Worm (Caenorhabditis elegans) whole organism, young adult: ENCODE measurements around the gene tag-65.
A peak's percentile ranks its signal among the peaks of the same experiment; 100 is the strongest.

Experiments used
- B0019.2 ChIP-seq: fragments of 200-800 bp; sonication (Bioruptor generic); conservative IDR thresholded peaks from 2 replicates; pipeline ENCODE4 v1.3.6; 2022; ENCODE audit warnings: missing genetic modification reagents, missing genetic modification characterization, missing compliant biosample characterization
- B0035.1 ChIP-seq: sonication (generic microtip); optimal IDR thresholded peaks from 2 replicates; lab custom pipeline; 2016; ENCODE audit warnings: missing genetic modification characterization, mild to moderate bottlenecking, missing compliant biosample characterization, missing genotype, missing genetic modification reagents
- B0336.3 ChIP-seq: fragments of 200-800 bp; sonication (Bioruptor generic); IDR thresholded peaks from 2 replicates; pipeline ENCODE4 v1.3.6; 2022; ENCODE audit warnings: missing genetic modification characterization, missing compliant biosample characterization
- D2030.7 ChIP-seq: fragments of 200-800 bp; sonication (Bioruptor generic); IDR thresholded peaks from 2 replicates; pipeline ENCODE4 v1.3.6; 2022; ENCODE audit warnings: missing genetic modification reagents, missing genetic modification characterization, missing compliant biosample characterization
- F10E7.11 ChIP-seq: sonication (generic microtip); optimal IDR thresholded peaks from 2 replicates; lab custom pipeline; 2017; ENCODE audit warnings: mild to moderate bottlenecking, missing genetic modification characterization, moderate library complexity, missing compliant biosample characterization
- F23B12.7 ChIP-seq: sonication (generic microtip); optimal IDR thresholded peaks from 2 replicates; lab custom pipeline; 2017; ENCODE audit warnings: missing genetic modification characterization, mild to moderate bottlenecking, missing compliant biosample characterization, antibody characterized with exemption, moderate library complexity; ENCODE audit not compliant: insufficient read depth
- F37B4.10 ChIP-seq: fragments of 200-800 bp; sonication (Bioruptor generic); IDR thresholded peaks from 2 replicates; pipeline ENCODE4 v1.3.6; 2022; ENCODE audit warnings: missing genetic modification characterization, missing compliant biosample characterization
- F52B5.7 ChIP-seq: sonication (generic microtip); optimal IDR thresholded peaks from 2 replicates; lab custom pipeline; 2016; ENCODE audit warnings: mild to moderate bottlenecking, missing genetic modification characterization, missing compliant biosample characterization
- F57A8.1 ChIP-seq: fragments of 200-800 bp; sonication (Bioruptor generic); optimal IDR thresholded peaks from 2 replicates; lab custom pipeline; 2018; ENCODE audit warnings: mild to moderate bottlenecking, missing genetic modification characterization, moderate library complexity, missing compliant biosample characterization
- K11D2.4 ChIP-seq: fragments of 200-800 bp; sonication (Bioruptor generic); IDR thresholded peaks from 2 replicates; pipeline ENCODE4 v1.3.6; 2022; ENCODE audit warnings: missing genetic modification reagents, missing genetic modification characterization, missing compliant biosample characterization
- K12H6.12 ChIP-seq: fragments of 200-800 bp; sonication (Bioruptor generic); optimal IDR thresholded peaks from 2 replicates; lab custom pipeline; 2018; ENCODE audit warnings: mild to moderate bottlenecking, missing genetic modification characterization, missing compliant biosample characterization
- Y53F4B.3 ChIP-seq: fragments of 200-800 bp; sonication (Bioruptor generic); IDR thresholded peaks from 2 replicates; pipeline ENCODE4 v1.3.6; 2022; ENCODE audit warnings: missing genetic modification reagents, missing genetic modification characterization, missing compliant biosample characterization
- Y95B8A.8 ChIP-seq: fragments of 200-800 bp; sonication (Bioruptor generic); IDR thresholded peaks from 2 replicates; pipeline ENCODE4 v1.3.6; 2022; ENCODE audit warnings: missing genetic modification reagents, missing genetic modification characterization, missing compliant biosample characterization
- atf-7 ChIP-seq: sonication (generic microtip); optimal IDR thresholded peaks from 2 replicates; lab custom pipeline; 2017; ENCODE audit warnings: mild to moderate bottlenecking, missing genetic modification characterization, missing compliant biosample characterization
- athp-1 ChIP-seq: sonication (generic microtip); optimal IDR thresholded peaks from 2 replicates; lab custom pipeline; 2017; ENCODE audit warnings: mild to moderate bottlenecking, missing genetic modification characterization, missing compliant biosample characterization
- bed-1 ChIP-seq: fragments of 200-800 bp; sonication (Bioruptor generic); IDR thresholded peaks from 2 replicates; pipeline ENCODE4 v1.3.6; 2022; ENCODE audit warnings: missing genetic modification reagents, missing genetic modification characterization, missing compliant biosample characterization
- cebp-2 ChIP-seq: fragments of 200-800 bp; sonication (Bioruptor generic); IDR thresholded peaks from 2 replicates; pipeline ENCODE4 v1.3.6; 2022; ENCODE audit warnings: missing genetic modification characterization, missing compliant biosample characterization
- ceh-27 ChIP-seq: fragments of 200-800 bp; sonication (Bioruptor generic); optimal IDR thresholded peaks from 2 replicates; lab custom pipeline; 2018; ENCODE audit warnings: mild to moderate bottlenecking, missing genetic modification characterization, moderate library complexity, missing compliant biosample characterization
- ceh-40 ChIP-seq: fragments of 200-800 bp; sonication (Bioruptor generic); IDR thresholded peaks from 2 replicates; pipeline ENCODE4 v1.3.6; 2022; ENCODE audit warnings: missing genetic modification characterization, missing compliant biosample characterization
- ceh-91 ChIP-seq: fragments of 200-800 bp; sonication (Bioruptor generic); IDR thresholded peaks from 2 replicates; pipeline ENCODE4 v1.3.6; 2022; ENCODE audit warnings: missing genetic modification reagents, missing genetic modification characterization, missing compliant biosample characterization
- chd-7 ChIP-seq: sonication (generic microtip); optimal IDR thresholded peaks from 2 replicates; lab custom pipeline; 2016; ENCODE audit warnings: mild to moderate bottlenecking, missing genetic modification characterization, moderate library complexity, missing compliant biosample characterization
- dox-1 ChIP-seq: fragments of 200-800 bp; sonication (Bioruptor generic); IDR thresholded peaks from 2 replicates; pipeline ENCODE4 v1.3.6; 2022; ENCODE audit warnings: missing genetic modification reagents, missing genetic modification characterization, missing compliant biosample characterization
- dpff-1 ChIP-seq: sonication (generic microtip); optimal IDR thresholded peaks from 2 replicates; lab custom pipeline; 2017; ENCODE audit warnings: mild to moderate bottlenecking, missing genetic modification characterization, missing compliant biosample characterization
- egrh-3 ChIP-seq: fragments of 200-800 bp; sonication (Bioruptor generic); IDR thresholded peaks from 2 replicates; pipeline ENCODE4 v1.3.6; 2022; ENCODE audit warnings: missing genetic modification reagents, missing genetic modification characterization, missing compliant biosample characterization
- ets-4 ChIP-seq: fragments of 200-800 bp; sonication (Bioruptor generic); optimal IDR thresholded peaks from 2 replicates; lab custom pipeline; 2018; ENCODE audit warnings: mild to moderate bottlenecking, missing genetic modification characterization, missing compliant biosample characterization
- him-1 ChIP-seq: sonication (generic microtip); optimal IDR thresholded peaks from 2 replicates; lab custom pipeline; 2016; ENCODE audit warnings: missing genotype, missing genetic modification reagents, missing genetic modification characterization, missing compliant biosample characterization
- hmg-1.2 ChIP-seq: fragments of 200-800 bp; sonication (Bioruptor generic); IDR thresholded peaks from 2 replicates; pipeline ENCODE4 v1.3.6; 2022; ENCODE audit warnings: missing genetic modification reagents, missing genetic modification characterization, missing compliant biosample characterization
- hmg-20 ChIP-seq: fragments of 200-800 bp; sonication (Bioruptor generic); IDR thresholded peaks from 2 replicates; pipeline ENCODE4 v1.3.6; 2022; ENCODE audit warnings: missing genetic modification reagents, missing genetic modification characterization, missing compliant biosample characterization
- lin-40 ChIP-seq: sonication (generic microtip); optimal IDR thresholded peaks from 2 replicates; lab custom pipeline; 2016; ENCODE audit warnings: missing genetic modification characterization, mild to moderate bottlenecking, missing compliant biosample characterization, missing genotype, missing genetic modification reagents
- lin-54 ChIP-seq: fragments of 200-800 bp; sonication (Bioruptor generic); optimal IDR thresholded peaks from 2 replicates; lab custom pipeline; 2018; ENCODE audit warnings: mild to moderate bottlenecking, missing genetic modification characterization, missing compliant biosample characterization
- lsl-1 ChIP-seq: fragments of 200-800 bp; sonication (Bioruptor generic); optimal IDR thresholded peaks from 2 replicates; lab custom pipeline; 2018; ENCODE audit warnings: mild to moderate bottlenecking, missing genetic modification characterization, moderate library complexity, missing compliant biosample characterization
- mcd-1 ChIP-seq: fragments of 200-800 bp; sonication (Bioruptor generic); IDR thresholded peaks from 2 replicates; pipeline ENCODE4 v1.3.6; 2022; ENCODE audit warnings: missing genetic modification reagents, missing genetic modification characterization, missing compliant biosample characterization
- nfyb-1 ChIP-seq: fragments of 200-800 bp; sonication (Bioruptor generic); IDR thresholded peaks from 2 replicates; pipeline ENCODE4 v1.3.6; 2022; ENCODE audit warnings: missing genetic modification reagents, missing genetic modification characterization, missing compliant biosample characterization
- nhr-27 ChIP-seq: fragments of 200-800 bp; sonication (Bioruptor generic); optimal IDR thresholded peaks from 2 replicates; lab custom pipeline; 2018; ENCODE audit warnings: mild to moderate bottlenecking, missing genetic modification characterization, moderate library complexity, missing compliant biosample characterization
- pbrm-1 ChIP-seq: fragments of 200-800 bp; sonication (Bioruptor generic); IDR thresholded peaks from 2 replicates; pipeline ENCODE4 v1.3.6; 2022; ENCODE audit warnings: missing genetic modification reagents, missing genetic modification characterization, missing compliant biosample characterization
- rcor-1 ChIP-seq: fragments of 200-800 bp; sonication (Bioruptor generic); IDR thresholded peaks from 2 replicates; pipeline ENCODE4 v1.3.6; 2022; ENCODE audit warnings: missing genetic modification reagents, missing genetic modification characterization, missing compliant biosample characterization
- repo-1 ChIP-seq: sonication (generic microtip); optimal IDR thresholded peaks from 2 replicates; lab custom pipeline; 2017; ENCODE audit warnings: mild to moderate bottlenecking, missing genetic modification characterization, missing compliant biosample characterization
- sea-2 ChIP-seq: fragments of 200-800 bp; sonication (Bioruptor generic); IDR thresholded peaks from 2 replicates; pipeline ENCODE4 v1.3.6; 2022; ENCODE audit warnings: missing genetic modification characterization, missing compliant biosample characterization
- snpc-4 ChIP-seq, 5 experiments: fragments of 150-350 bp in 1 of 5; sonication (generic microtip) in 4 of 5; optimal IDR thresholded peaks; 2 replicates each; lab custom pipeline; 2014 to 2018; ENCODE audit warnings: missing genetic modification characterization in 5 of 5, missing biosample characterization in 3 of 5, antibody characterized with exemption in 2 of 5, mild to moderate bottlenecking in 2 of 5, missing compliant biosample characterization in 2 of 5, missing genotype in 2 of 5, moderate library complexity in 2 of 5, missing genetic modification reagents in 1 of 5
- somi-1 ChIP-seq: fragments of 200-800 bp; sonication (Bioruptor generic); optimal IDR thresholded peaks from 2 replicates; lab custom pipeline; 2018; ENCODE audit warnings: mild to moderate bottlenecking, missing genetic modification characterization, missing compliant biosample characterization
- tlf-1 ChIP-seq: fragments of 200-800 bp; sonication (Bioruptor generic); optimal IDR thresholded peaks from 2 replicates; lab custom pipeline; 2018; ENCODE audit warnings: mild to moderate bottlenecking, missing genetic modification characterization, missing compliant biosample characterization
- zfh-2 ChIP-seq: fragments of 200-800 bp; sonication (Bioruptor generic); conservative IDR thresholded peaks from 2 replicates; pipeline ENCODE4 v1.3.6; 2022; ENCODE audit warnings: missing genetic modification reagents, missing genetic modification characterization, missing compliant biosample characterization
- zim-3 ChIP-seq: sonication (generic microtip); optimal IDR thresholded peaks from 2 replicates; lab custom pipeline; 2017; ENCODE audit warnings: mild to moderate bottlenecking, missing genetic modification characterization, moderate library complexity, missing compliant biosample characterization
- ztf-26 ChIP-seq: sonication (generic microtip); optimal IDR thresholded peaks from 2 replicates; lab custom pipeline; 2017; ENCODE audit warnings: missing genetic modification characterization, missing compliant biosample characterization

The tag-65 gene

ce11 chrV:13656346-13657254 lies 21.8 kb downstream of the tag-65 start (continued):
- peak; percentile 6 for TF ChIP-seq F10E7.11 (tag; lab: Kevin White, UChicago)
- TF ChIP-seq bed-1 (GFP tag; lab: Robert Waterston, UW), result no peak
- no peak for TF ChIP-seq B0019.2 (GFP tag; lab: Robert Waterston, UW)
- peak; percentile 62; the same call in 1 of the 2 replicates for TF ChIP-seq B0336.3
- peak; percentile 68 for TF ChIP-seq atf-7 (tag; lab: Kevin White, UChicago)
- TF ChIP-seq Y95B8A.8, result peak; percentile 18; the same call in 1 of the 2 replicates
- peak; percentile 44; the same call in 1 of the 2 replicates for TF ChIP-seq mcd-1
- no peak for TF ChIP-seq F23B12.7 (tag; lab: Kevin White, UChicago)

- TF ChIP-seq F37B4.10 (GFP tag; lab: Robert Waterston, UW), result no peak
- peak; percentile 29 for TF ChIP-seq lin-40
- TF ChIP-seq somi-1 (GFP tag; lab: Kevin White, UChicago), result peak; percentile 38
- peak; percentile 37 for TF ChIP-seq ztf-26 (tag; lab: Kevin White, UChicago)
- no peak for TF ChIP-seq F57A8.1 (GFP tag; lab: Kevin White, UChicago)
- no peak for TF ChIP-seq Y53F4B.3 (GFP tag; lab: Robert Waterston, UW)
- no peak for TF ChIP-seq ceh-91
- no peak for TF ChIP-seq ets-4 (GFP tag; lab: Kevin White, UChicago)
- TF ChIP-seq ceh-40 (GFP tag; lab: Robert Waterston, UW), result 0 out of 2 replicates have a peak, but pooled peaks have one; percentile 53
- TF ChIP-seq cebp-2, result 0 out of 2 replicates have a peak, but pooled peaks have one; percentile 7
- peak; percentile 32 for TF ChIP-seq lin-54
- no peak for TF ChIP-seq zim-3 (tag; lab: Kevin White, UChicago)
- TF ChIP-seq him-1, result no peak
- TF ChIP-seq rcor-1 (GFP tag; lab: Robert Waterston, UW), result 0 out of 2 replicates have a peak, but pooled peaks have one; percentile 13
- TF ChIP-seq K12H6.12 (tag; lab: Kevin White, UChicago), result peak; percentile 46
- peak; percentile 3 for TF ChIP-seq tlf-1 (GFP tag; lab: Kevin White, UChicago)
- peak; percentile 63 for TF ChIP-seq chd-7 (tag; lab: Kevin White, UChicago)
- peak; percentile 41; the same call in 1 of the 2 replicates for TF ChIP-seq dox-1 (GFP tag; lab: Robert Waterston, UW)
- TF ChIP-seq dpff-1 (tag; lab: Kevin White, UChicago), result no peak
- 0 out of 2 replicates have a peak, but pooled peaks have one; percentile 37 for TF ChIP-seq K11D2.4 (GFP tag; lab: Robert Waterston, UW)
- no peak for TF ChIP-seq F52B5.7 (tag; lab: Kevin White, UChicago)
- peak; percentile 39 for TF ChIP-seq hmg-1.2 (GFP tag; lab: Robert Waterston, UW)
- no peak for TF ChIP-seq B0035.1 (tag; lab: Kevin White, UChicago)
- peak; percentile 21 for TF ChIP-seq repo-1 (tag; lab: Kevin White, UChicago)
- no peak for TF ChIP-seq pbrm-1 (GFP tag; lab: Robert Waterston, UW)
- TF ChIP-seq ceh-27, result peak; percentile 33
- TF ChIP-seq Y95B8A.8, result no peak
- peak; percentile 79 for TF ChIP-seq egrh-3 (GFP tag; lab: Robert Waterston, UW)
- no peak for TF ChIP-seq nhr-27 (tag; lab: Kevin White, UChicago)
- no peak for TF ChIP-seq lsl-1 (GFP tag; lab: Kevin White, UChicago)
- TF ChIP-seq hmg-20 (GFP tag; lab: Robert Waterston, UW), result no peak
- no peak for TF ChIP-seq D2030.7 (GFP tag; lab: Robert Waterston, UW)
- TF ChIP-seq zfh-2 (GFP tag; lab: Robert Waterston, UW), result peak; percentile 83
- TF ChIP-seq sea-2, result no peak
- TF ChIP-seq snpc-4 (GFP tag; optimal IDR thresholded peaks at IDR 0.05; lab: Kevin White, UChicago), result no peak
- peak in 1 of 4 experiments; percentile 9 for TF ChIP-seq snpc-4 (tag; optimal IDR thresholded peaks at IDR 0.05; lab: Kevin White, UChicago)
- no peak for TF ChIP-seq athp-1
- TF ChIP-seq nfyb-1 (GFP tag; lab: Robert Waterston, UW), result 0 out of 2 replicates have a peak, but pooled peaks have one; percentile 46
These were observed 23.1 kb downstream of the tag-65 start for ce11 chrV:13655202-13655764.
